Worm (Caenorhabditis elegans): Measurements from ENCODE around the gene F58G6.7.

ce11 chrIV:9671001-9671652 is 17.0 kb downstream of the F58G6.7 start:
- no peak for TF ChIP-seq ztf-23 (GFP tag; IDR thresholded peaks at IDR 0.05)
- TF ChIP-seq cog-1 (tag; optimal IDR thresholded peaks at IDR 0.05), result no peak
- TF ChIP-seq flt-1 (GFP tag; IDR thresholded peaks at IDR 0.05), result no peak
- TF ChIP-seq tab-1 (GFP tag; IDR thresholded peaks at IDR 0.05), result no peak
- no peak for TF ChIP-seq ztf-29 (GFP tag; IDR thresholded peaks at IDR 0.05)
